Worm (Caenorhabditis elegans) whole organism, L3 larva: ENCODE data around the gene F58A3.3.

Experiments
- snpc-4 ChIP-seq: fragments of 150-350 bp; optimal IDR thresholded peaks from 2 replicates; lab custom pipeline; 2014; ENCODE audit warnings: missing biosample characterization, missing genetic modification characterization
- unc-39 ChIP-seq: sonication (generic microtip); optimal IDR thresholded peaks from 4 replicates; lab custom pipeline; 2017; ENCODE audit warnings: missing biosample characterization, missing genetic modification characterization

DNA sequence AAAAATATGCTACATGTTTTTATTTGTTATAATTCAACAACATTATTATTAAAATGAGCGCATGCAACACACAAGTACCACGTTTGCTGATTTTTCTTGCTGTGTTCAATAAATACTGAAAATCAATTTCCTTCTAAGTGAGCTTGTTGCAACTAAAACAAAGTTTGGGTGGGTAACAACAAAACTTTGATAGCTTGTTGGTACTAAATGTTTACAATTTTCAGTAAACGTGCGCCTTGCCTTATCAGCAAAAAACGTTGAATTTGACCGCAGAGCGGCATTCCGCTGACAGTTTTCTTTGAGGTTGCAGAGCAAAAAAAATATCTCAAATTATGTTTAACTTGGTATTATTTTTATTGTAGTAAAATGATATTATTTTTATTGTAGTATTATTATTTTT lies 31.1 kb upstream of the F58A3.3 start:
- TF ChIP-seq unc-39 (no peak), snpc-4 (tag; lab: Kevin White, UChicago) (no peak)
